Worm (Caenorhabditis elegans): ENCODE results near the gene C24H10.2.

ce11 chrX:5077696-5078343 is 13.4 kb downstream of the C24H10.2 start, which contains the start of gene cal-5:
- TF ChIP-seq lin-11 (tag; optimal IDR thresholded peaks at IDR 0.05) (no peak), ama-1 (optimal IDR thresholded peaks at IDR 0.05) (no peak), sdc-2 (tag; optimal IDR thresholded peaks at IDR 0.05) (peak; percentile 42), sox-4 (tag; optimal IDR thresholded peaks at IDR 0.05) (no peak), nhr-11 (tag; optimal IDR thresholded peaks at IDR 0.05) (no peak), elt-2 (tag; optimal IDR thresholded peaks at IDR 0.05) (peak; percentile 13), nfya-1 (tag; optimal IDR thresholded peaks at IDR 0.05) (no peak), tbx-7 (tag; optimal IDR thresholded peaks at IDR 0.05) (no peak), pax-1 (tag; optimal IDR thresholded peaks at IDR 0.05) (no peak), unc-86 (tag; optimal IDR thresholded peaks at IDR 0.05) (no peak), ceh-18 (tag; optimal IDR thresholded peaks at IDR 0.05) (peak; percentile 8), unc-55 (GFP tag; optimal IDR thresholded peaks at IDR 0.05) (no peak)

Measured in whole organism, late embryonic.